Worm (Caenorhabditis elegans) whole organism, L4 larva: ENCODE results near the gene rfc-3.

Experiments used
- F10B5.3 ChIP-seq: sonication (generic microtip); optimal IDR thresholded peaks from 2 replicates; lab custom pipeline; 2016; ENCODE audit warnings: mild to moderate bottlenecking, missing genetic modification characterization, missing compliant biosample characterization
- F26F4.8 ChIP-seq: fragments of 200-800 bp; sonication (Bioruptor generic); conservative IDR thresholded peaks from 2 replicates; pipeline ENCODE4 v1.3.6; 2022; ENCODE audit warnings: missing genetic modification characterization, missing compliant biosample characterization
- F37D6.2 ChIP-seq: sonication (generic microtip); optimal IDR thresholded peaks from 2 replicates; lab custom pipeline; 2016; ENCODE audit warnings: mild to moderate bottlenecking, missing genetic modification characterization, missing compliant biosample characterization
- Y75B8A.6 ChIP-seq: fragments of 200-800 bp; sonication (Bioruptor generic); IDR thresholded peaks from 2 replicates; pipeline ENCODE4 v1.3.6; 2022; ENCODE audit warnings: missing genetic modification reagents, missing genetic modification characterization, missing compliant biosample characterization
- aha-1 ChIP-seq: fragments of 150-350 bp; peaks from one replicate; lab custom pipeline; 2014; ENCODE audit warnings: missing biosample characterization, missing genetic modification characterization
- aly-2 ChIP-seq: sonication (generic microtip); optimal IDR thresholded peaks from 2 replicates; lab custom pipeline; 2018; ENCODE audit warnings: missing biosample characterization, missing genetic modification characterization
- ceh-62 ChIP-seq: sonication (generic microtip); optimal IDR thresholded peaks from 2 replicates; lab custom pipeline; 2017; ENCODE audit warnings: missing biosample characterization, missing genetic modification characterization
- ceh-82 ChIP-seq: sonication (generic microtip); optimal IDR thresholded peaks from 2 replicates; lab custom pipeline; 2017; ENCODE audit warnings: missing biosample characterization, missing genetic modification characterization
- ces-1 ChIP-seq: fragments of 150-350 bp; sonication (generic microtip); optimal IDR thresholded peaks from 4 replicates; lab custom pipeline; 2014; ENCODE audit warnings: missing biosample characterization, missing genetic modification reagents, missing genetic modification characterization
- daf-12 ChIP-seq: fragments of 150-350 bp; optimal IDR thresholded peaks from 2 replicates; lab custom pipeline; 2014; ENCODE audit warnings: missing biosample characterization, missing genetic modification reagents, missing genetic modification characterization
- daf-19 ChIP-seq: fragments of 200-800 bp; sonication (Bioruptor generic); conservative IDR thresholded peaks from 2 replicates; pipeline ENCODE4 v1.3.6; 2022; ENCODE audit warnings: missing genetic modification characterization, missing compliant biosample characterization
- dmd-6 ChIP-seq: fragments of 200-800 bp; sonication (Bioruptor generic); IDR thresholded peaks from 2 replicates; pipeline ENCODE4 v1.3.6; 2022; ENCODE audit warnings: missing genetic modification reagents, missing genetic modification characterization, missing compliant biosample characterization
- dmd-8 ChIP-seq: fragments of 200-800 bp; sonication (Bioruptor generic); IDR thresholded peaks from 2 replicates; pipeline ENCODE4 v1.3.6; 2022; ENCODE audit warnings: missing genetic modification characterization, missing compliant biosample characterization
- dmd-9 ChIP-seq: fragments of 200-800 bp; sonication (Bioruptor generic); IDR thresholded peaks from 2 replicates; pipeline ENCODE4 v1.3.6; 2022; ENCODE audit warnings: missing genetic modification reagents, missing genetic modification characterization, missing compliant biosample characterization
- dpl-1 ChIP-seq: fragments of 150-350 bp; optimal IDR thresholded peaks from 2 replicates; lab custom pipeline; 2014; ENCODE audit warnings: missing biosample characterization, missing genetic modification reagents, missing genetic modification characterization
- duxl-1 ChIP-seq: sonication (generic microtip); optimal IDR thresholded peaks from 2 replicates; lab custom pipeline; 2016; ENCODE audit warnings: mild to moderate bottlenecking, missing genetic modification characterization, moderate library complexity, missing compliant biosample characterization; ENCODE audit not compliant: poor library complexity
- egl-27 ChIP-seq: sonication (generic microtip); optimal IDR thresholded peaks from 3 replicates; lab custom pipeline; 2017; ENCODE audit warnings: missing biosample characterization, missing genetic modification reagents, missing genetic modification characterization
- egl-43 ChIP-seq: fragments of 200-800 bp; sonication (Bioruptor generic); IDR thresholded peaks from 2 replicates; pipeline ENCODE4 v1.3.6; 2022; ENCODE audit warnings: missing genetic modification reagents, missing genetic modification characterization, missing compliant biosample characterization
- fkh-10 ChIP-seq: fragments of 150-350 bp; optimal IDR thresholded peaks from 2 replicates; lab custom pipeline; 2014; ENCODE audit warnings: missing biosample characterization, missing genetic modification reagents, missing genetic modification characterization
- gei-8 ChIP-seq: fragments of 200-800 bp; sonication (Bioruptor generic); optimal IDR thresholded peaks from 2 replicates; lab custom pipeline; 2018; ENCODE audit warnings: mild to moderate bottlenecking, missing genetic modification characterization, missing compliant biosample characterization
- hlh-30 ChIP-seq: sonication (generic microtip); optimal IDR thresholded peaks from 2 replicates; lab custom pipeline; 2017; ENCODE audit warnings: antibody characterized with exemption, mild to moderate bottlenecking, missing genetic modification characterization, missing compliant biosample characterization; ENCODE audit not compliant: insufficient read depth
- hmg-1.1 ChIP-seq: fragments of 200-800 bp; sonication (Bioruptor generic); IDR thresholded peaks from 2 replicates; pipeline ENCODE4 v1.3.6; 2022; ENCODE audit warnings: missing genetic modification reagents, missing genetic modification characterization, missing compliant biosample characterization
- lim-7 ChIP-seq: fragments of 200-800 bp; sonication (Bioruptor generic); IDR thresholded peaks from 2 replicates; pipeline ENCODE4 v1.3.6; 2022; ENCODE audit warnings: missing genetic modification characterization, missing compliant biosample characterization
- lin-13 ChIP-seq: fragments of 150-350 bp; optimal IDR thresholded peaks from 2 replicates; lab custom pipeline; 2014; ENCODE audit warnings: missing biosample characterization, missing genetic modification reagents, missing genetic modification characterization
- lin-15B ChIP-seq: fragments of 150-350 bp; sonication (generic microtip); optimal IDR thresholded peaks from 3 replicates; lab custom pipeline; 2014; ENCODE audit warnings: missing biosample characterization, missing genetic modification characterization
- lin-38 ChIP-seq: fragments of 200-800 bp; sonication (Bioruptor generic); IDR thresholded peaks from 2 replicates; pipeline ENCODE4 v1.3.6; 2022; ENCODE audit warnings: missing genetic modification reagents, missing genetic modification characterization, missing compliant biosample characterization
- lin-39 ChIP-seq: fragments of 150-350 bp; optimal IDR thresholded peaks from 2 replicates; lab custom pipeline; 2014; ENCODE audit warnings: missing biosample characterization, missing genetic modification reagents, missing genetic modification characterization
- lsy-2 ChIP-seq, 2 experiments: fragments of 150-350 bp in 1 of 2; sonication (generic microtip) in 1 of 2; optimal IDR thresholded peaks; 2 replicates each; lab custom pipeline; 2014 to 2017; ENCODE audit warnings: missing biosample characterization in 2 of 2, missing genetic modification characterization in 2 of 2
- nhr-25 ChIP-seq: sonication (generic microtip); optimal IDR thresholded peaks from 2 replicates; lab custom pipeline; 2017; ENCODE audit warnings: missing genetic modification characterization, mild to moderate bottlenecking, missing compliant biosample characterization, antibody characterized with exemption, moderate library complexity, borderline replicate concordance; ENCODE audit not compliant: insufficient read depth
- nhr-28 ChIP-seq: fragments of 150-350 bp; optimal IDR thresholded peaks from 2 replicates; lab custom pipeline; 2014; ENCODE audit warnings: missing biosample characterization, missing genetic modification characterization
- nhr-42 ChIP-seq: fragments of 200-800 bp; sonication (Bioruptor generic); IDR thresholded peaks from 2 replicates; pipeline ENCODE4 v1.3.6; 2022; ENCODE audit warnings: missing genetic modification characterization, missing compliant biosample characterization
- nhr-6 ChIP-seq: fragments of 150-350 bp; optimal IDR thresholded peaks from 2 replicates; lab custom pipeline; 2014; ENCODE audit warnings: missing biosample characterization, missing genetic modification characterization
- pha-4 ChIP-seq, 2 experiments: fragments of 150-350 bp in 1 of 2; fragments of 200-800 bp in 1 of 2; sonication (Bioruptor generic) in 1 of 2; IDR thresholded peaks in 1 of 2; optimal IDR thresholded peaks in 1 of 2; 2 replicates each; pipeline versions ENCODE4 v1.3.6 to Lab custom; 2014 to 2022; ENCODE audit warnings: missing genetic modification characterization in 2 of 2, missing genetic modification reagents in 2 of 2, missing biosample characterization in 1 of 2, missing compliant biosample characterization in 1 of 2
- php-3 ChIP-seq: fragments of 200-800 bp; sonication (Bioruptor generic); IDR thresholded peaks from 2 replicates; pipeline ENCODE4 v1.3.6; 2022; ENCODE audit warnings: missing genetic modification reagents, missing genetic modification characterization, missing compliant biosample characterization
- saeg-2 ChIP-seq: fragments of 200-800 bp; sonication (Bioruptor generic); IDR thresholded peaks from 2 replicates; pipeline ENCODE4 v1.3.6; 2022; ENCODE audit warnings: missing genetic modification reagents, missing genetic modification characterization, missing compliant biosample characterization
- skn-1 ChIP-seq: fragments of 150-350 bp; optimal IDR thresholded peaks from 2 replicates; lab custom pipeline; 2014; ENCODE audit warnings: missing biosample characterization, missing genetic modification characterization
- snpc-1.2 ChIP-seq: fragments of 200-800 bp; sonication (Bioruptor generic); IDR thresholded peaks from 2 replicates; pipeline ENCODE4 v1.3.6; 2022; ENCODE audit warnings: missing genetic modification reagents, missing genetic modification characterization, missing compliant biosample characterization
- spr-3 ChIP-seq: fragments of 200-800 bp; sonication (Bioruptor generic); optimal IDR thresholded peaks from 2 replicates; lab custom pipeline; 2018; ENCODE audit warnings: mild to moderate bottlenecking, missing genetic modification characterization, missing compliant biosample characterization
- tra-1 ChIP-seq: fragments of 200-800 bp; sonication (Bioruptor generic); IDR thresholded peaks from 2 replicates; pipeline ENCODE4 v1.3.6; 2022; ENCODE audit warnings: missing genetic modification reagents, missing genetic modification characterization, missing compliant biosample characterization
- unc-130 ChIP-seq: sonication (generic microtip); optimal IDR thresholded peaks from 2 replicates; lab custom pipeline; 2016; ENCODE audit warnings: missing genetic modification reagents, missing genetic modification characterization, missing compliant biosample characterization
- unc-62 ChIP-seq, 3 experiments: fragments of 150-350 bp in 1 of 3; sonication (generic microtip); optimal IDR thresholded peaks in 2 of 3; peaks in 1 of 3; 1 replicate in 1 of 3; 2 replicates in 2 of 3; lab custom pipeline; 2014 to 2017; ENCODE audit warnings: missing biosample characterization in 3 of 3, missing genetic modification characterization in 3 of 3, missing genetic modification reagents in 3 of 3, missing genotype in 1 of 3
- zfp-2 ChIP-seq: sonication (generic microtip); optimal IDR thresholded peaks from 2 replicates; lab custom pipeline; 2016; ENCODE audit warnings: mild to moderate bottlenecking, missing genetic modification characterization, missing compliant biosample characterization
- zip-11 ChIP-seq: fragments of 200-800 bp; sonication (Bioruptor generic); IDR thresholded peaks from 2 replicates; pipeline ENCODE4 v1.3.6; 2022; ENCODE audit warnings: missing genetic modification characterization, missing compliant biosample characterization
- zip-2 ChIP-seq: fragments of 150-350 bp; optimal IDR thresholded peaks from 2 replicates; lab custom pipeline; 2014; ENCODE audit warnings: missing biosample characterization, missing genetic modification characterization
- ztf-7 ChIP-seq: fragments of 150-350 bp; optimal IDR thresholded peaks from 2 replicates; lab custom pipeline; 2014; ENCODE audit warnings: missing biosample characterization, missing genetic modification characterization

Gene rfc-3

DNA sequence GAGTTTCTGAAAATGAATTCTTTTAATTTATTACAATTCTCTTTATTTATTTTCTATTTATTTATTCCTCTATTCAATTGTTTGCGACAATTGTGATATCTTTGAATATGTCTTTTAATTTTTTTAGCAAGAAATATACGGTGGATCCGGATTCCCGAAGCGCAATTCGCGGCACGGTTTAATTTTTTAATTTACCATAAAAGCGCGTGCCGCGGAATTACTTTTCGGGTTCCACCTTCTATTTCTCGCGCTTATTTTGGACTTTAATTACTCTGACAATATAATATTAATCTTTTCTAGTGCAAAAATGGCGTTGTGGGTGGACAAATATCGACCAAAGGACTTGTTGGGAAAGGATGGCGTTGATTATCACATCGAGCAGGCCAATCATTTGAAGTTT, at the start of gene rfc-3:
rfc-3 (plus strand) TSS at position 301 of the 400 bp plus-strand sequence.
- TF ChIP-seq lin-38 (GFP tag; lab: Robert Waterston, UW), result 0 out of 2 replicates have a peak, but pooled peaks have one; percentile 15
- TF ChIP-seq lsy-2 (tag; optimal IDR thresholded peaks at IDR 0.05; lab: Kevin White, UChicago), result no peak
- no peak for TF ChIP-seq tra-1

DNA sequence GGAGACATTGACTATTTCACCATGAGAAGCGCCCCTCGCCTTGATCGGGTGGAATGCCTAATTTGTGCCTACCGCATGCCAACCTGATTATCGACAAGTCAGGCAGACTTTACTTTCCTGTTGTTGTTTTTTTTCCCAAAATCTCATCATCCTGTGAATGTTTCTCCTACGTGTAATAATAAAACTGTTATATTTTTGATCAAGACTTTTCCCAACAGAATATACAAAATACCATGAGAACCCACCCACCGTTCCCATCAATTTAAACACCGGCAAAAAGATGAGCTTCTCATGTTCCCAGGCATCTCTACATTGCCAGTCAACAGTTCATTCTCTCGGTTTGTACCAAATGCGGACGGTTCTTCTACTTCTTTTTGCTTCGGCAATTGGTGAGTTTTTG, 48.7 kb upstream of the rfc-3 start, which contains the start of gene scl-9:
scl-9 (plus strand) TSS at position 301 of the 400 bp plus-strand sequence.
- TF ChIP-seq ztf-7, result no peak
- peak in 1 of 2 experiments; percentile 49 for TF ChIP-seq unc-62 (GFP tag; optimal IDR thresholded peaks at IDR 0.05 in 1 of 2; lab: Kevin White, UChicago)
- TF ChIP-seq unc-62 (tag; optimal IDR thresholded peaks at IDR 0.05; lab: Kevin White, UChicago), result no peak

- TF ChIP-seq nhr-42 (no peak), daf-12 (no peak), gei-8 (GFP tag; lab: Kevin White, UChicago) (no peak), dmd-6 (GFP tag; lab: Robert Waterston, UW) (no peak), aha-1 (tag; lab: Kevin White, UChicago) (no peak), php-3 (GFP tag; lab: Robert Waterston, UW) (no peak), spr-3 (GFP tag; lab: Kevin White, UChicago) (no peak), skn-1 (tag; lab: Kevin White, UChicago) (no peak), unc-130 (GFP tag; lab: Kevin White, UChicago) (no peak), dpl-1 (GFP tag; lab: Kevin White, UChicago) (no peak), hmg-1.1 (GFP tag; lab: Robert Waterston, UW) (no peak), duxl-1 (tag; lab: Kevin White, UChicago) (no peak), ceh-62 (tag; lab: Kevin White, UChicago) (no peak), zfp-2 (tag; lab: Kevin White, UChicago) (no peak), dmd-8 (GFP tag; lab: Robert Waterston, UW) (no peak), egl-27 (no peak)
Observed at ce11 chrIV:13048157-13048556, 47.4 kb upstream of the rfc-3 start, which contains the start of gene scl-10. TSS of gene scl-10 (plus strand) at chrIV:13048457.

DNA sequence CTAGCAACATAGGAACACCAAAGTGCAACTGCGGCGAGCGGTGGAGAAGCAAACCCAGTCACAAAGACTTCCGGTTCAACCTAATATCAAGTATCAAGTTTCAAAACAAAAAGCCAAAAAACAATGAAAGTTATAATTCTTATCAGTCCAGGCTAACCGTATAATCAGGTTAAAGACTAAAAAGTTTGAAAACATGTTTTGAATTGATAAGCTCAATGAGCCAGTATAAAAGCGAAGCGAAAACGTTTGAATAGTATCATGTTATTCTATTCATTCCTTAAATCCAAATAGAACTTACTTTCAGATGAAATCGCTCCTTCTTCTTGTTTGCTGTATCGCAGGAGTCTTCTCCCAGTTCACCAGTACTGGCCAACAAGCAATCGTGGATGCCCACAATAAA, 44.5 kb upstream of the rfc-3 start, which contains the start of gene scl-11:
scl-11 (plus strand) TSS at position 301 of the 400 bp plus-strand sequence.
- TF ChIP-seq zip-2 (tag; lab: Kevin White, UChicago), result no peak
- TF ChIP-seq F26F4.8, result no peak
- TF ChIP-seq egl-27, result no peak
- TF ChIP-seq nhr-6 (tag; lab: Kevin White, UChicago), result no peak
- no peak for TF ChIP-seq F10B5.3
- no peak for TF ChIP-seq fkh-10
- TF ChIP-seq lin-39 (tag; lab: Kevin White, UChicago), result no peak
- no peak for TF ChIP-seq snpc-1.2 (GFP tag; lab: Robert Waterston, UW)

ce11 chrIV:13052568-13052967, 43.0 kb upstream of the rfc-3 start, which contains the start of gene F49E11.7:
TSS of gene F49E11.7 (plus strand) at chrIV:13052868.
- TF ChIP-seq hlh-30 (no peak), ces-1 (GFP tag; lab: Kevin White, UChicago) (no peak), snpc-1.2 (GFP tag; lab: Robert Waterston, UW) (no peak), lin-13 (GFP tag; lab: Kevin White, UChicago) (no peak), Y75B8A.6 (GFP tag; lab: Robert Waterston, UW) (no peak), lim-7 (GFP tag; lab: Robert Waterston, UW) (no peak), F37D6.2 (no peak), ceh-82 (no peak), saeg-2 (GFP tag; lab: Robert Waterston, UW) (no peak), pha-4 (GFP tag; IDR thresholded peaks at IDR 0.05; lab: Robert Waterston, UW) (no peak), pha-4 (tag; optimal IDR thresholded peaks at IDR 0.05; lab: Kevin White, UChicago) (no peak), daf-19 (GFP tag; lab: Robert Waterston, UW) (no peak), zip-11 (GFP tag; lab: Robert Waterston, UW) (no peak), aly-2 (tag; lab: Kevin White, UChicago) (no peak), F10B5.3 (no peak), lin-15B (tag; lab: Kevin White, UChicago) (no peak), dmd-9 (GFP tag; lab: Robert Waterston, UW) (no peak), nhr-28 (tag; lab: Kevin White, UChicago) (no peak), nhr-25 (tag; lab: Kevin White, UChicago) (no peak), egl-43 (GFP tag; lab: Robert Waterston, UW) (no peak)
